Fruit fly (Drosophila melanogaster) whole organism: Measurements from ENCODE around the gene CG15019.

Source experiments
- psq ChIP-seq: fragments of >200 bp; optimal IDR thresholded peaks from 2 replicates; lab custom pipeline; 2017
- usp ChIP-seq: fragments of >200 bp; optimal IDR thresholded peaks from 2 replicates; lab custom pipeline; 2017; ENCODE audit warnings: missing biosample characterization, missing genetic modification characterization, mixed read lengths

DNA sequence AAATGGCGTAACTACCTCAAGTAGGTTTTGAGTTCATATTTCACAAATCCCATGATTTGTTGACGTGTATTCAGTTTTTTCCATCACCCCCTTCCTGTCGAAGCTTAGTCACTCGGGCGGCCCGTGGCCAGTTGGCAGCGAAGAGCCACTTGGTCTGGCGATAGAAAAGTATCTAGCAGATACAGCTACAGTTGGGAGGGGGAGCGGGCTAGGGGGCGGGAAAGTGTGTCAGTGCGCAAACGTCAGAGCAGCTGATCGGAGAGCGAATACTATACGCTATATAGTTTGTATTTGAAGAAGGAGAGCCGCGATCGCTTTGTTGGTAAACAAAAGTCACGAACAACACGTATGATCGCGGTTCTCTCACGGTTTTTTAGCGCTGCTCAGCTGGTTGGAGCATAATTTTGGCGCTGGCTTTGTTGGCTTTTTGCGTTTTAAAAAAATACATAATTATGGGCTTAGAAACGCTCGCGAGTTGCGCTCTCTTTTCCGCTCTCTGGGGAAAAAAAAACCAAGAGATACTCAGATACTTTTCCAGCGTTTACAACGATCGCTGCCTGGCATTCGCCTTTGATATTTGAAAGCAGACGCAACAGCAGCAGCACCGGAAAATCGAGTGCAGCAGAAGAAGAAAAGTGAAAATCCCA, 8.1 kb upstream of the CG15019 start:
- TF ChIP-seq psq (lab: Kevin White, UChicago): no peak
- TF ChIP-seq usp (GFP tag; lab: Kevin White, UChicago): no peak
